Worm (Caenorhabditis elegans): ENCODE data around the gene C27F2.9.

- TF ChIP-seq snpc-4 (tag; optimal IDR thresholded peaks at IDR 0.05) (no peak), elt-3 (tag; optimal IDR thresholded peaks at IDR 0.05) (no peak), ceh-83 (GFP tag; optimal IDR thresholded peaks at IDR 0.05) (no peak), mep-1 (tag; optimal IDR thresholded peaks at IDR 0.05) (no peak), lin-13 (tag; optimal IDR thresholded peaks at IDR 0.05) (no peak), lin-32 (GFP tag; optimal IDR thresholded peaks at IDR 0.05) (no peak), nhr-12 (tag; optimal IDR thresholded peaks at IDR 0.05) (no peak), sem-2 (GFP tag; optimal IDR thresholded peaks at IDR 0.05) (no peak), pha-4 (tag; optimal IDR thresholded peaks at IDR 0.05) (no peak), unc-62 (GFP tag; optimal IDR thresholded peaks at IDR 0.05) (no peak), bed-3 (GFP tag; optimal IDR thresholded peaks at IDR 0.05) (no peak), nhr-28 (tag; optimal IDR thresholded peaks at IDR 0.05) (no peak)
Observed at ce11 chrIII:4918906-4919305, 43.9 kb downstream of the C27F2.9 start.

Measured in whole organism, mixed stage, embryonic.